Worm (Caenorhabditis elegans) whole organism, L3 larva: Measurements from ENCODE around the gene C13A2.6.

Experiments
- R02D3.7 ChIP-seq: fragments of 150-350 bp; optimal IDR thresholded peaks from 2 replicates; lab custom pipeline; 2014; ENCODE audit warnings: missing biosample characterization, missing genetic modification characterization
- ZK546.5 ChIP-seq: sonication (generic microtip); optimal IDR thresholded peaks from 2 replicates; lab custom pipeline; 2017; ENCODE audit warnings: missing biosample characterization, missing genetic modification characterization
- ceh-28 ChIP-seq: fragments of 150-350 bp; optimal IDR thresholded peaks from 2 replicates; lab custom pipeline; 2014; ENCODE audit warnings: missing biosample characterization, missing genetic modification reagents, missing genetic modification characterization
- ceh-82 ChIP-seq: fragments of 150-350 bp; optimal IDR thresholded peaks from 2 replicates; lab custom pipeline; 2014; ENCODE audit warnings: missing biosample characterization, missing genetic modification characterization
- ceh-9 ChIP-seq: sonication (generic microtip); optimal IDR thresholded peaks from 2 replicates; lab custom pipeline; 2018; ENCODE audit warnings: missing biosample characterization, missing genetic modification characterization
- egl-27 ChIP-seq: sonication (generic microtip); optimal IDR thresholded peaks from 4 replicates; lab custom pipeline; 2017; ENCODE audit warnings: missing biosample characterization, missing genetic modification reagents, missing genetic modification characterization
- elt-2 ChIP-seq: sonication (generic microtip); optimal IDR thresholded peaks from 2 replicates; lab custom pipeline; 2016; ENCODE audit warnings: missing genetic modification reagents, mild to moderate bottlenecking, missing genetic modification characterization, missing compliant biosample characterization
- elt-3 ChIP-seq, 3 experiments: fragments of 150-350 bp in 1 of 3; sonication (generic microtip) in 2 of 3; optimal IDR thresholded peaks; 2 replicates in 2 of 3; 4 replicates in 1 of 3; lab custom pipeline; 2014 to 2017; ENCODE audit warnings: missing biosample characterization in 3 of 3, missing genetic modification characterization in 3 of 3
- eor-1 ChIP-seq, 2 experiments: fragments of 150-350 bp; optimal IDR thresholded peaks; 2 replicates each; lab custom pipeline; 2014 to 2018; ENCODE audit warnings: missing biosample characterization in 2 of 2, missing genetic modification characterization in 2 of 2
- fkh-2 ChIP-seq: fragments of 150-350 bp; optimal IDR thresholded peaks from 2 replicates; lab custom pipeline; 2014; ENCODE audit warnings: missing biosample characterization, missing genetic modification reagents, missing genetic modification characterization
- fos-1 ChIP-seq: fragments of 150-350 bp; optimal IDR thresholded peaks from 2 replicates; lab custom pipeline; 2014; ENCODE audit warnings: missing biosample characterization, missing genetic modification characterization
- hmg-11 ChIP-seq: sonication (generic microtip); optimal IDR thresholded peaks from 2 replicates; lab custom pipeline; 2016; ENCODE audit warnings: missing genetic modification characterization, missing compliant biosample characterization
- jun-1 ChIP-seq: fragments of 150-350 bp; optimal IDR thresholded peaks from 2 replicates; lab custom pipeline; 2014; ENCODE audit warnings: missing biosample characterization, missing genetic modification reagents, missing genetic modification characterization
- lin-39 ChIP-seq: fragments of 150-350 bp; optimal IDR thresholded peaks from 2 replicates; lab custom pipeline; 2018; ENCODE audit warnings: missing biosample characterization, missing genetic modification reagents, missing genetic modification characterization
- lsy-12 ChIP-seq: sonication (generic microtip); optimal IDR thresholded peaks from 2 replicates; lab custom pipeline; 2016; ENCODE audit warnings: mild to moderate bottlenecking, missing genetic modification characterization, missing compliant biosample characterization
- mdl-1 ChIP-seq: fragments of 150-350 bp; optimal IDR thresholded peaks from 2 replicates; lab custom pipeline; 2014; ENCODE audit warnings: missing biosample characterization, missing genetic modification characterization
- mml-1 ChIP-seq: fragments of 150-350 bp; sonication (generic microtip); optimal IDR thresholded peaks from 3 replicates; lab custom pipeline; 2014; ENCODE audit warnings: missing biosample characterization, missing genetic modification characterization
- nhr-12 ChIP-seq: fragments of 150-350 bp; optimal IDR thresholded peaks from 2 replicates; lab custom pipeline; 2014; ENCODE audit warnings: missing biosample characterization, missing genetic modification characterization
- nhr-23 ChIP-seq: fragments of 150-350 bp; optimal IDR thresholded peaks from 2 replicates; lab custom pipeline; 2014; ENCODE audit warnings: missing biosample characterization, missing genetic modification reagents, missing genetic modification characterization
- nhr-237 ChIP-seq: fragments of 150-350 bp; optimal IDR thresholded peaks from 2 replicates; lab custom pipeline; 2014; ENCODE audit warnings: missing biosample characterization, missing genetic modification characterization
- nhr-25 ChIP-seq: sonication (generic microtip); optimal IDR thresholded peaks from 2 replicates; lab custom pipeline; 2017; ENCODE audit warnings: missing biosample characterization, missing genetic modification characterization
- nhr-28 ChIP-seq: fragments of 150-350 bp; optimal IDR thresholded peaks from 2 replicates; lab custom pipeline; 2014; ENCODE audit warnings: missing biosample characterization, missing genetic modification characterization
- nhr-43 ChIP-seq: sonication (generic microtip); optimal IDR thresholded peaks from 2 replicates; lab custom pipeline; 2016; ENCODE audit warnings: mild to moderate bottlenecking, missing genetic modification characterization, missing compliant biosample characterization; ENCODE audit not compliant: poor library complexity, severe bottlenecking
- nhr-67 ChIP-seq: fragments of 150-350 bp; optimal IDR thresholded peaks from 2 replicates; lab custom pipeline; 2014; ENCODE audit warnings: missing biosample characterization, missing genetic modification characterization
- nhr-76 ChIP-seq: fragments of 150-350 bp; sonication (generic microtip); optimal IDR thresholded peaks from 5 replicates; lab custom pipeline; 2014; ENCODE audit warnings: missing biosample characterization, missing genetic modification characterization
- nhr-77 ChIP-seq: fragments of 150-350 bp; optimal IDR thresholded peaks from 2 replicates; lab custom pipeline; 2014; ENCODE audit warnings: missing biosample characterization, missing genetic modification characterization
- pha-4 ChIP-seq: fragments of 150-350 bp; optimal IDR thresholded peaks from 2 replicates; lab custom pipeline; 2014; ENCODE audit warnings: missing biosample characterization, missing genetic modification reagents, missing genetic modification characterization
- pqm-1 ChIP-seq: fragments of 150-350 bp; optimal IDR thresholded peaks from 2 replicates; lab custom pipeline; 2017; ENCODE audit warnings: missing biosample characterization, missing genetic modification characterization, inconsistent platforms
- sea-2 ChIP-seq: fragments of 150-350 bp; sonication (generic microtip); optimal IDR thresholded peaks from 4 replicates; lab custom pipeline; 2014; ENCODE audit warnings: missing biosample characterization, missing genetic modification reagents, missing genetic modification characterization
- snpc-4 ChIP-seq: fragments of 150-350 bp; optimal IDR thresholded peaks from 2 replicates; lab custom pipeline; 2014; ENCODE audit warnings: missing biosample characterization, missing genetic modification characterization
- zag-1 ChIP-seq: fragments of 150-350 bp; optimal IDR thresholded peaks from 2 replicates; lab custom pipeline; 2014; ENCODE audit warnings: missing biosample characterization, missing genetic modification characterization
- ztf-4 ChIP-seq: fragments of 150-350 bp; optimal IDR thresholded peaks from 2 replicates; lab custom pipeline; 2014; ENCODE audit warnings: missing biosample characterization, missing genetic modification characterization

The C13A2.6 gene

DNA sequence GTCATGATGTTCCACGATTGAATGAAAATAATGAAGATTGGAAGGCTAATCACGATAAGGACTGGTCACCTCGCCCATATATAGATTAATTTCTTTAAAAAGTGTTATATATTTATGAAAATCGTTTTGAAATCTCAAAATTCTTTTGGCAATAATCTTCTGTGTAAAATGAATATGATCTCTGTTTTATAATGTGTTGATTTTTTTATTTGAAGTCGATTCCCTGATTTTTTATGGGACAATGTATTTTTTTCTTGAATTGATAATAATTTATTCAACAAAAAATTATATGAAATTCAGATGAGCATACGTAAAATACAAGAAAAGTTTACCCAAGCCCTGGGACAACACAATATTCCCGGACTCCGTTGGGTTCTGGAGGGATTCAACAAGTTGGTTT lies 30.0 kb upstream of the C13A2.6 start, which contains the start of gene C05C8.1:
Gene C05C8.1, plus strand, starts transcription at position 301 of the 400 bp plus-strand sequence.
- TF ChIP-seq ztf-4 (tag; lab: Kevin White, UChicago) (no peak), elt-3 (tag; optimal IDR thresholded peaks at IDR 0.05; lab: Kevin White, UChicago) (no peak), mdl-1 (tag; lab: Kevin White, UChicago) (no peak), nhr-76 (tag; lab: Kevin White, UChicago) (no peak), fkh-2 (tag; lab: Kevin White, UChicago) (no peak), fos-1 (no peak), nhr-23 (tag; lab: Kevin White, UChicago) (no peak), ceh-9 (tag; lab: Kevin White, UChicago) (no peak), nhr-12 (tag; lab: Kevin White, UChicago) (no peak), ceh-28 (tag; lab: Kevin White, UChicago) (no peak), R02D3.7 (tag; lab: Kevin White, UChicago) (no peak), zag-1 (tag; lab: Kevin White, UChicago) (no peak)

DNA sequence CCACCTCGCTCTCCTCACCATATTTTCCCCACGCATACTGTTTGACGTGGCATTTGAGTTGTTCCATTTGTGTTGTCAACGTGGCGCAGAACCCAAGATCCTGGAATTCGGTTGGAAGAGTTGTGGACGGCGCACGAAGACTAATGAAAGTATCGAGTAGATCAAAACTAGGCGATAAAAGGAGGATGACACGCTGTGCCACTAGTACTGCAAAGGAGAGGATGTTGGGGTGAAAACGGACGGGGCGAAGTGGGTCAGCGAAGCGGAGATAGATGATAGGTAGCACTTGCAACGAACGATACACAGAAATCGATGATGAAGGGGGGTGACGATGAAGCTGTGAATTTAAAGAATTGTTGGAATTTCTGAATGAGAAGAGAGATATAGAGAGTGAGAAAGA lies 22.5 kb upstream of the C13A2.6 start, which contains the start of gene C05C8.7:
Gene C05C8.7, minus strand, starts transcription at position 100 of the 400 bp plus-strand sequence.
- TF ChIP-seq lin-39 (tag; lab: Kevin White, UChicago) (no peak), zag-1 (tag; lab: Kevin White, UChicago) (no peak), nhr-23 (tag; lab: Kevin White, UChicago) (peak; percentile 55), nhr-76 (tag; lab: Kevin White, UChicago) (no peak)
- TF ChIP-seq, all 47 proteins: peak for 1

DNA sequence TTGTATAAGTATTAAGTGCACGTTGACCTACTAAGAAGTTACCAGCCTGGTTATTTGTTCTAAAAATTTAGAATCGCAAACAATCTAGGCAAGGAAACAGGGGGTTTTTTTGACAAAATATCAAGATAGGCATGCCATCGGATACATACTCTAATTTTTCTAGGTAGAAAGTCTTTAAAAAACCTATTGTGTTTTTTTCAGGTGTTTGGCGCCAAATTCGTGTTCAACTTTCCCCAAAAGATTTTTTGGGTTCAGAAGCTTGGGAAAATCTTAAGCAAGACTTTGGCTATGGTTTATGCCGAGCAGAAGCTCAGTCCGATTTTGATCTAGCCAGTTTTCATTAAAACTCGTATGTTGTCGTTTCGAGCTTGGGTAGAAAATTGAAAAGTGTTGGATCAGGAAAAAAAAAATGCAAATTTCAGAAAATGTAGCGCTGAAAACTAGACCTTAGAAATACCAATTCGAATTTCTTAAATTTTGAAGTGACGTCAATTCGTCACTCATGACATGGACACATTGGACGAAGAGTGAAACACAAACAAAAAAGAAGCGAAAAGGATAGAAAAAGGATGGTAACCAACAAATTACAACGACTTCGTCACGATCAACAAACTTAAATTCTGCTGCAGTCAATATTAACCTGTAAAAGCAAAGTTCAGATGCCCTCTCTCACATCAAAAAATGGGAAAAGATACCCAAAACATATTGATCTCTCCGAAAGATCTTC lies 21.1 kb upstream of the C13A2.6 start:
- TF ChIP-seq elt-3 (tag; optimal IDR thresholded peaks at IDR 0.05; lab: Kevin White, UChicago) = no peak
- no peak for TF ChIP-seq jun-1 (tag; lab: Kevin White, UChicago)
- TF ChIP-seq mdl-1 (tag; lab: Kevin White, UChicago) = no peak
- no peak for TF ChIP-seq nhr-12 (tag; lab: Kevin White, UChicago)
- TF ChIP-seq nhr-67 = no peak
- TF ChIP-seq fkh-2 (tag; lab: Kevin White, UChicago) = no peak
- TF ChIP-seq nhr-25 (tag; lab: Kevin White, UChicago) = no peak

DNA sequence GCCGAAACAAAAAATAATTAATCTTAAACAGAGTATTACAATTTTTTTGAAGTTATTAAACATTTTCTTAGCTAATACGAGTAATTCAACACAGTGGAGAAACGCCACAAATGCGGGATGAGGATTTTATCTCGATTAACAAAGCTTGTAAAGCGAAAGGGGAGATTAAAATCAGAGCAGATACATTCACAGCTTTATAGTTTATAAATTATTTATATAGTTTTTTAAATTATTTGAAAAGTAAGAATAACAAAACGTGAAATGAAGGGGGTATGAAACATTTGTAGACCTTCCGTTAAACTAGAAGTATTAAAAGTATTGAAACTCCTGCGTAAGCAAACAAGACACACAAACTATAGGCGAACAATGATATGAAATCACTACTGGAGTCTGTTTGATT lies 14.4 kb upstream of the C13A2.6 start, which contains the start of gene C05C8.8:
Gene C05C8.8, minus strand, starts transcription at position 101 of the 400 bp plus-strand sequence.
- TF ChIP-seq jun-1 (tag; lab: Kevin White, UChicago) (no peak), egl-27 (tag; lab: Kevin White, UChicago) (no peak), nhr-77 (tag; lab: Kevin White, UChicago) (no peak), nhr-28 (tag; lab: Kevin White, UChicago) (no peak), nhr-43 (tag; lab: Kevin White, UChicago) (no peak), pha-4 (tag; lab: Kevin White, UChicago) (no peak), elt-2 (tag; lab: Kevin White, UChicago) (no peak), hmg-11 (tag; lab: Kevin White, UChicago) (no peak)

DNA sequence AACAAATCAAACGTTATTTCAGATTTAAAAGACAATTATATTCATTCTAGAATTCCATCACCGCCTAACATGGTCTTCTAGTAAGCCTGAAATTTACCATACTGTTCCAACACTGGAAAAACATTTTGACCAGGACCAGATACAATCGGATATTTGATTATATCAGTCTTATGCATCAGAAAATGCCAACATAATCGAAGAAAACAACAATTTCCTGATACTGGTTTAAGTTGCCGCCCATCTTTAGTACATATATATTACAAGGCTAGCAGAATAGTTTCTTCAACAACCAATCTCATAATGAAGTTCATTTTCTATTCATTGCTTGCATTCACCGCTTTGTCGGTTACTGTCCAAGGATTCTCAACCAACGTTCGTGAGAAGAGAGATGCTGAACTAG lies 10.5 kb upstream of the C13A2.6 start, which contains the start of gene C13A2.12:
Gene C13A2.12, plus strand, starts transcription at position 301 of the 400 bp plus-strand sequence.
- TF ChIP-seq nhr-23 (tag; lab: Kevin White, UChicago) = no peak
- no peak for TF ChIP-seq ZK546.5
- TF ChIP-seq snpc-4 (tag; lab: Kevin White, UChicago) = no peak
- no peak for TF ChIP-seq eor-1 (tag; optimal IDR thresholded peaks at IDR 0.05; lab: Kevin White, UChicago)
- TF ChIP-seq ceh-28 (tag; lab: Kevin White, UChicago) = no peak
- no peak for TF ChIP-seq mml-1 (tag; lab: Kevin White, UChicago)
- no peak for TF ChIP-seq elt-3 (tag; optimal IDR thresholded peaks at IDR 0.05; lab: Kevin White, UChicago)
- no peak for TF ChIP-seq nhr-76 (tag; lab: Kevin White, UChicago)
- no peak for TF ChIP-seq nhr-237 (tag; lab: Kevin White, UChicago)
- TF ChIP-seq pqm-1 (tag; lab: Kevin White, UChicago) = no peak
- no peak for TF ChIP-seq mdl-1 (tag; lab: Kevin White, UChicago)
- no peak for TF ChIP-seq egl-27 (tag; lab: Kevin White, UChicago)
- no peak for TF ChIP-seq nhr-67
- no peak for TF ChIP-seq ceh-82 (tag; lab: Kevin White, UChicago)
- TF ChIP-seq sea-2 = no peak
- TF ChIP-seq fos-1 = no peak
- TF ChIP-seq jun-1 (tag; lab: Kevin White, UChicago) = no peak
- no peak for TF ChIP-seq nhr-77 (tag; lab: Kevin White, UChicago)
- TF ChIP-seq lsy-12 (tag; lab: Kevin White, UChicago) = no peak
- no peak for TF ChIP-seq elt-2 (tag; lab: Kevin White, UChicago)
- TF ChIP-seq, all 47 proteins: peak for 0
